Worm (Caenorhabditis elegans) whole organism, young adult: ENCODE measurements around the gene srh-179.
"Not testable (repeated sequence)": the region's sequence is repeated elsewhere in the genome, so short reads cannot be mapped to it uniquely, and the experiment has no call there.

Source experiments
- B0019.2 ChIP-seq: fragments of 200-800 bp; sonication (Bioruptor generic); conservative IDR thresholded peaks from 2 replicates; pipeline ENCODE4 v1.3.6; 2022; ENCODE audit warnings: missing genetic modification reagents, missing genetic modification characterization, missing compliant biosample characterization
- C06A6.2 ChIP-seq: fragments of 200-800 bp; sonication (Bioruptor generic); conservative IDR thresholded peaks from 2 replicates; pipeline ENCODE4 v1.3.6; 2022; ENCODE audit warnings: missing genetic modification characterization, missing compliant biosample characterization
- F22D6.2 ChIP-seq: sonication (generic microtip); optimal IDR thresholded peaks from 2 replicates; lab custom pipeline; 2016; ENCODE audit warnings: mild to moderate bottlenecking, missing genetic modification characterization, missing compliant biosample characterization
- F52B5.7 ChIP-seq: sonication (generic microtip); optimal IDR thresholded peaks from 2 replicates; lab custom pipeline; 2016; ENCODE audit warnings: mild to moderate bottlenecking, missing genetic modification characterization, missing compliant biosample characterization
- T26A5.8 ChIP-seq: sonication (generic microtip); optimal IDR thresholded peaks from 2 replicates; lab custom pipeline; 2016; ENCODE audit warnings: missing genetic modification characterization, missing compliant biosample characterization
- ZK185.1 ChIP-seq: sonication (generic microtip); optimal IDR thresholded peaks from 2 replicates; lab custom pipeline; 2016; ENCODE audit warnings: mild to moderate bottlenecking, missing genetic modification characterization, missing compliant biosample characterization; ENCODE audit not compliant: poor library complexity, severe bottlenecking
- attf-5 ChIP-seq: fragments of 200-800 bp; sonication (Bioruptor generic); optimal IDR thresholded peaks from 2 replicates; lab custom pipeline; 2018; ENCODE audit warnings: mild to moderate bottlenecking, missing genetic modification characterization, missing compliant biosample characterization
- bed-1 ChIP-seq: fragments of 200-800 bp; sonication (Bioruptor generic); IDR thresholded peaks from 2 replicates; pipeline ENCODE4 v1.3.6; 2022; ENCODE audit warnings: missing genetic modification reagents, missing genetic modification characterization, missing compliant biosample characterization
- bed-2 ChIP-seq: fragments of 200-800 bp; sonication (Bioruptor generic); IDR thresholded peaks from 2 replicates; pipeline ENCODE4 v1.3.6; 2022; ENCODE audit warnings: missing genetic modification reagents, missing genetic modification characterization, missing compliant biosample characterization
- ccch-3 ChIP-seq: fragments of 200-800 bp; sonication (Bioruptor generic); optimal IDR thresholded peaks from 2 replicates; lab custom pipeline; 2018; ENCODE audit warnings: mild to moderate bottlenecking, missing genetic modification characterization, missing compliant biosample characterization
- cebp-1 ChIP-seq, 2 experiments: fragments of 200-800 bp in 1 of 2; sonication (Bioruptor generic) in 1 of 2; sonication (generic microtip) in 1 of 2; IDR thresholded peaks in 1 of 2; optimal IDR thresholded peaks in 1 of 2; 2 replicates each; pipeline versions ENCODE4 v1.3.6 to Lab custom; 2017 to 2022; ENCODE audit warnings: missing compliant biosample characterization in 2 of 2, missing genetic modification characterization in 2 of 2, mild to moderate bottlenecking in 1 of 2, missing genetic modification reagents in 1 of 2, moderate library complexity in 1 of 2
- ceh-100 ChIP-seq: fragments of 200-800 bp; sonication (Bioruptor generic); IDR thresholded peaks from 2 replicates; pipeline ENCODE4 v1.3.6; 2022; ENCODE audit warnings: missing genetic modification reagents, missing genetic modification characterization, missing compliant biosample characterization
- ceh-91 ChIP-seq: fragments of 200-800 bp; sonication (Bioruptor generic); IDR thresholded peaks from 2 replicates; pipeline ENCODE4 v1.3.6; 2022; ENCODE audit warnings: missing genetic modification reagents, missing genetic modification characterization, missing compliant biosample characterization
- die-1 ChIP-seq: sonication (generic microtip); optimal IDR thresholded peaks from 2 replicates; lab custom pipeline; 2016; ENCODE audit warnings: missing genotype, mild to moderate bottlenecking, missing genetic modification characterization, missing compliant biosample characterization
- dox-1 ChIP-seq: fragments of 200-800 bp; sonication (Bioruptor generic); IDR thresholded peaks from 2 replicates; pipeline ENCODE4 v1.3.6; 2022; ENCODE audit warnings: missing genetic modification reagents, missing genetic modification characterization, missing compliant biosample characterization
- egl-44 ChIP-seq: fragments of 200-800 bp; sonication (Bioruptor generic); IDR thresholded peaks from 2 replicates; pipeline ENCODE4 v1.3.6; 2022; ENCODE audit warnings: missing genetic modification reagents, missing genetic modification characterization, missing compliant biosample characterization
- ekl-4 ChIP-seq: fragments of 200-800 bp; sonication (Bioruptor generic); IDR thresholded peaks from 2 replicates; pipeline ENCODE4 v1.3.6; 2022; ENCODE audit warnings: missing genetic modification reagents, missing genetic modification characterization, missing compliant biosample characterization
- ets-4 ChIP-seq: fragments of 200-800 bp; sonication (Bioruptor generic); optimal IDR thresholded peaks from 2 replicates; lab custom pipeline; 2018; ENCODE audit warnings: mild to moderate bottlenecking, missing genetic modification characterization, missing compliant biosample characterization
- fkh-3 ChIP-seq: sonication (generic microtip); optimal IDR thresholded peaks from 2 replicates; lab custom pipeline; 2016; ENCODE audit warnings: mild to moderate bottlenecking, missing genetic modification characterization, missing compliant biosample characterization
- gei-17 ChIP-seq: fragments of 200-800 bp; sonication (Bioruptor generic); optimal IDR thresholded peaks from 2 replicates; lab custom pipeline; 2018; ENCODE audit warnings: mild to moderate bottlenecking, missing genetic modification characterization, missing compliant biosample characterization
- hmg-20 ChIP-seq: fragments of 200-800 bp; sonication (Bioruptor generic); IDR thresholded peaks from 2 replicates; pipeline ENCODE4 v1.3.6; 2022; ENCODE audit warnings: missing genetic modification reagents, missing genetic modification characterization, missing compliant biosample characterization
- lin-26 ChIP-seq: fragments of 200-800 bp; sonication (Bioruptor generic); IDR thresholded peaks from 2 replicates; pipeline ENCODE4 v1.3.6; 2022; ENCODE audit warnings: missing genetic modification reagents, missing genetic modification characterization, missing compliant biosample characterization
- lsy-27 ChIP-seq: sonication (generic microtip); optimal IDR thresholded peaks from 2 replicates; lab custom pipeline; 2017; ENCODE audit warnings: missing genetic modification characterization, mild to moderate bottlenecking, missing compliant biosample characterization, antibody characterized with exemption, missing genotype, borderline replicate concordance; ENCODE audit not compliant: insufficient read depth
- nhr-80 ChIP-seq: sonication (generic microtip); optimal IDR thresholded peaks from 2 replicates; lab custom pipeline; 2016; ENCODE audit warnings: missing genetic modification characterization, missing compliant biosample characterization
- pbrm-1 ChIP-seq: fragments of 200-800 bp; sonication (Bioruptor generic); IDR thresholded peaks from 2 replicates; pipeline ENCODE4 v1.3.6; 2022; ENCODE audit warnings: missing genetic modification reagents, missing genetic modification characterization, missing compliant biosample characterization
- sea-2 ChIP-seq: fragments of 200-800 bp; sonication (Bioruptor generic); IDR thresholded peaks from 2 replicates; pipeline ENCODE4 v1.3.6; 2022; ENCODE audit warnings: missing genetic modification characterization, missing compliant biosample characterization
- unc-130 ChIP-seq: sonication (generic microtip); optimal IDR thresholded peaks from 2 replicates; lab custom pipeline; 2016; ENCODE audit warnings: missing genetic modification reagents, missing genetic modification characterization, missing compliant biosample characterization
- zim-3 ChIP-seq: sonication (generic microtip); optimal IDR thresholded peaks from 2 replicates; lab custom pipeline; 2017; ENCODE audit warnings: mild to moderate bottlenecking, missing genetic modification characterization, moderate library complexity, missing compliant biosample characterization
- ztf-26 ChIP-seq: sonication (generic microtip); optimal IDR thresholded peaks from 2 replicates; lab custom pipeline; 2017; ENCODE audit warnings: missing genetic modification characterization, missing compliant biosample characterization

srh-179 gene

ce11 chrV:18439469-18439868, 36.7 kb upstream of the srh-179 start, which contains the start of gene ZK262.9:
Gene ZK262.9, plus strand, starts transcription at chrV:18439769.
- not testable (repeated sequence) for TF ChIP-seq lsy-27, fkh-3, F22D6.2 (tag; lab: Kevin White, UChicago)

- TF ChIP-seq lin-26 (no peak), ceh-91 (no peak)
These were observed 32.1 kb upstream of the srh-179 start, which contains the start of gene ZK228.1 for ce11 chrV:18444118-18444517. Gene ZK228.1, plus strand, starts transcription at chrV:18444418.

- TF ChIP-seq ekl-4 (no peak), bed-1 (GFP tag; lab: Robert Waterston, UW) (no peak), zim-3 (tag; lab: Kevin White, UChicago) (no peak), gei-17 (no peak), T26A5.8 (tag; lab: Kevin White, UChicago) (no peak), pbrm-1 (no peak), unc-130 (no peak), ets-4 (GFP tag; lab: Kevin White, UChicago) (no peak), cebp-1 (GFP tag; IDR thresholded peaks at IDR 0.05; lab: Robert Waterston, UW) (no peak), cebp-1 (tag; optimal IDR thresholded peaks at IDR 0.05; lab: Kevin White, UChicago) (no peak)
These were observed 19.6 kb upstream of the srh-179 start, which contains the start of gene ZK228.10 for ce11 chrV:18456574-18456973. Gene ZK228.10, plus strand, starts transcription at chrV:18456874.

DNA sequence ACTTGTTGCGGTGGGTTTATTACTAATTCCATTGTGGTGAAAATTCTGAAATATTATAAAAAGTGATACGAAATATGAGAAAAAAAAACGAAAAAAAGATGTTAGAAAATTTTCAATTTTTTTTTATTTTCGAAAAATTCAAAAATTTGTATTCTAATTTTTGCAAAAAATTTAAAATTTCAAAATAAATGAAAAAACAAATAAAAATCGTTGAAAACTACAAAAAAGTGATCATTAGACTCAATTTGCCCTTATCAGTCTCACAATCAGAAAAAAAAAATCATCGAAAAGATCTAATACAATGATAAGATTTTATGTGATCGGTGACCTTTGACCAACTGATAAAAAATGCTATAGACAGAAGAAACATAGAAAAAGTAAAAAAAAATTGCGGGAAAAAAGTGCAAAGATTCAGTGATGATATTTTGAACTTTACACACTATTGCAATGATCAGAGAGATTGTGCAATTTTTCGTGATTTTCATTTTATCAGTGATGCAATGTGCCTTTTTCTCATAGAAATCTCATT, 14.9 kb upstream of the srh-179 start, which contains the start of gene ZK228.3:
Gene ZK228.3, minus strand, starts transcription at position 51 of the 529 bp plus-strand sequence.
- TF ChIP-seq ceh-100 (no peak), nhr-80 (tag; lab: Kevin White, UChicago) (peak; percentile 79), ztf-26 (tag; lab: Kevin White, UChicago) (no peak), dox-1 (GFP tag; lab: Robert Waterston, UW) (peak; percentile 9; the same call in 1 of the 2 replicates)

ce11 chrV:18462365-18462837, 13.8 kb upstream of the srh-179 start, which contains the start of gene ZK228.4:
Gene ZK228.4, plus strand, starts transcription at chrV:18462787.
- TF ChIP-seq attf-5 (GFP tag; lab: Kevin White, UChicago) (no peak), nhr-80 (tag; lab: Kevin White, UChicago) (peak; percentile 38), bed-2 (GFP tag; lab: Robert Waterston, UW) (no peak)

DNA sequence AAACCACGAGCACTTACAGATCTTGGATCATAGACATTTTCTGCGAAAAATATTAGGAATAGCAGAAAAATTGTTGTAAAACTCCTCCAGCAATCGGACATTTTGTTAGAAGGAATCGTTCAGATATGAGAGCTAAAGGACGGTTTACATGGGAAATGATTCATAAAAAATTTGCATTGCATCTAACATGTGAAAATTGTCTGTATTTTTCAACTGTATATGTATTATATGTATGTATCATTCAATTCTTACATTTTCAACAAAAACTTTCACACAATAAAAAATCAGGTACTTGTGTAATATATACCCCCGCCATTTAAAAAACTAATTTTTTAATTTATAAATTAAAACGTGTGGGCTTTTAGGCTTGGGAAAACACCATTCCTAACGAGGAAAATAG, 8.1 kb upstream of the srh-179 start, which contains the start of gene ZK228.13:
Gene ZK228.13, minus strand, starts transcription at position 101 of the 400 bp plus-strand sequence.
- TF ChIP-seq B0019.2 (GFP tag; lab: Robert Waterston, UW) (no peak), hmg-20 (GFP tag; lab: Robert Waterston, UW) (no peak), ZK185.1 (tag; lab: Kevin White, UChicago) (no peak), ccch-3 (GFP tag; lab: Kevin White, UChicago) (no peak), F52B5.7 (no peak), C06A6.2 (no peak), egl-44 (no peak), sea-2 (GFP tag; lab: Robert Waterston, UW) (no peak), die-1 (tag; lab: Kevin White, UChicago) (no peak)
